Fruit fly (Drosophila melanogaster) whole organism, embryonic: ENCODE data around the gene CG32816.
A peak's percentile ranks its signal among the peaks of the same experiment; 100 is the strongest.

Source experiments
- Abd-B ChIP-seq: fragments of 200-800 bp; sonication (Bioruptor generic); optimal IDR thresholded peaks from 2 replicates; lab custom pipeline; 2018; ENCODE audit warnings: missing biosample characterization, mild to moderate bottlenecking, missing genetic modification characterization, moderate library complexity
- CG10274 ChIP-seq: fragments of 200-800 bp; sonication (Bioruptor generic); optimal IDR thresholded peaks from 3 replicates; lab custom pipeline; 2017; ENCODE audit warnings: missing biosample characterization, mild to moderate bottlenecking, missing genetic modification characterization
- CG11695 ChIP-seq: fragments of 200-800 bp; sonication (Bioruptor generic); IDR thresholded peaks from 3 replicates; pipeline ENCODE4 v1.3.6; 2022; ENCODE audit warnings: missing biosample characterization, missing genetic modification characterization
- CG12104 ChIP-seq: fragments of 200-800 bp; sonication (Bioruptor generic); optimal IDR thresholded peaks from 3 replicates; lab custom pipeline; 2016; ENCODE audit warnings: missing biosample characterization, missing genetic modification characterization
- CG12155 ChIP-seq: fragments of 200-800 bp; sonication (Bioruptor generic); optimal IDR thresholded peaks from 3 replicates; lab custom pipeline; 2016; ENCODE audit warnings: missing biosample characterization, missing genetic modification characterization
- CG12744 ChIP-seq: fragments of 200-800 bp; sonication (Bioruptor generic); optimal IDR thresholded peaks from 2 replicates; lab custom pipeline; 2016; ENCODE audit warnings: missing biosample characterization, missing genetic modification characterization
- CG13424 ChIP-seq: fragments of 200-800 bp; sonication (Bioruptor generic); optimal IDR thresholded peaks from 2 replicates; lab custom pipeline; 2019; ENCODE audit warnings: missing biosample characterization, mild to moderate bottlenecking, missing genetic modification characterization, moderate library complexity
- CG14441 ChIP-seq: fragments of 200-800 bp; sonication (Bioruptor generic); IDR thresholded peaks from 2 replicates; pipeline ENCODE4 v1.3.6; 2022; ENCODE audit warnings: missing biosample characterization, missing genetic modification characterization
- CG14667 ChIP-seq: fragments of 200-800 bp; sonication (Bioruptor generic); IDR thresholded peaks from 2 replicates; pipeline ENCODE4 v1.3.6; 2022; ENCODE audit warnings: missing biosample characterization, missing genetic modification characterization
- CG14965 ChIP-seq: fragments of 200-800 bp; sonication (Bioruptor generic); optimal IDR thresholded peaks from 2 replicates; lab custom pipeline; 2016; ENCODE audit warnings: missing biosample characterization, missing genetic modification characterization, borderline replicate concordance
- CG1603 ChIP-seq: fragments of 200-800 bp; sonication (Bioruptor generic); optimal IDR thresholded peaks from 2 replicates; lab custom pipeline; 2019; ENCODE audit warnings: missing biosample characterization, mild to moderate bottlenecking, missing genetic modification characterization, moderate library complexity
- CG17359 ChIP-seq: fragments of 200-800 bp; sonication (Bioruptor generic); optimal IDR thresholded peaks from 3 replicates; lab custom pipeline; 2018; ENCODE audit warnings: missing biosample characterization, mild to moderate bottlenecking, missing genetic modification characterization, moderate library complexity
- CG17612 ChIP-seq: fragments of 200-800 bp; sonication (Bioruptor generic); IDR thresholded peaks from 2 replicates; pipeline ENCODE4 v1.3.6; 2022; ENCODE audit warnings: missing biosample characterization, missing genetic modification characterization
- CG18619 ChIP-seq: fragments of 200-800 bp; sonication (Bioruptor generic); optimal IDR thresholded peaks from 3 replicates; lab custom pipeline; 2017; ENCODE audit warnings: missing biosample characterization, mild to moderate bottlenecking, missing genetic modification characterization
- CG2199 ChIP-seq: fragments of 200-800 bp; sonication (Bioruptor generic); IDR thresholded peaks from 3 replicates; pipeline ENCODE4 v1.3.6; 2022; ENCODE audit warnings: missing biosample characterization, missing genetic modification characterization
- CG30020 ChIP-seq: fragments of 200-800 bp; optimal IDR thresholded peaks from 2 replicates; lab custom pipeline; 2019; ENCODE audit warnings: missing biosample characterization, mild to moderate bottlenecking, missing genetic modification characterization, moderate library complexity
- CG4820 ChIP-seq: fragments of 200-800 bp; sonication (Bioruptor generic); optimal IDR thresholded peaks from 3 replicates; lab custom pipeline; 2016; ENCODE audit warnings: missing biosample characterization, missing genetic modification characterization
- CG7357 ChIP-seq: fragments of 200-800 bp; sonication (Bioruptor generic); IDR thresholded peaks from 3 replicates; pipeline ENCODE4 v1.3.6; 2022; ENCODE audit warnings: missing biosample characterization, missing genetic modification characterization
- CG7963 ChIP-seq: fragments of 200-800 bp; sonication (Bioruptor generic); IDR thresholded peaks from 3 replicates; pipeline ENCODE4 v1.3.6; 2022; ENCODE audit warnings: missing biosample characterization, missing genetic modification characterization; ENCODE audit not compliant: partially characterized antibody
- CG8359 ChIP-seq: fragments of 200-800 bp; sonication (Bioruptor generic); optimal IDR thresholded peaks from 2 replicates; lab custom pipeline; 2017; ENCODE audit warnings: missing biosample characterization, mild to moderate bottlenecking, missing genetic modification characterization, borderline replicate concordance
- CG8478 ChIP-seq: fragments of >200 bp; optimal IDR thresholded peaks from 2 replicates; lab custom pipeline; 2018
- CG9797 ChIP-seq: fragments of 200-800 bp; sonication (Bioruptor generic); optimal IDR thresholded peaks from 3 replicates; lab custom pipeline; 2018; ENCODE audit warnings: missing biosample characterization, mild to moderate bottlenecking, missing genetic modification characterization
- Chrac-16 ChIP-seq: fragments of 200-800 bp; sonication (Bioruptor generic); optimal IDR thresholded peaks from 3 replicates; lab custom pipeline; 2016; ENCODE audit warnings: missing biosample characterization, missing genetic modification characterization
- CkIIα-i1 ChIP-seq: fragments of 200-800 bp; sonication (Bioruptor generic); IDR thresholded peaks from 2 replicates; pipeline ENCODE4 v1.3.6; 2022; ENCODE audit warnings: missing biosample characterization, missing genetic modification characterization
- D ChIP-seq, 2 experiments: fragments of 200-800 bp in 1 of 2; fragments of >200 bp in 1 of 2; sonication (Bioruptor generic) in 1 of 2; optimal IDR thresholded peaks; 2 replicates in 1 of 2; 3 replicates in 1 of 2; lab custom pipeline; 2017; ENCODE audit warnings: mild to moderate bottlenecking in 1 of 2, missing biosample characterization in 1 of 2, missing genetic modification characterization in 1 of 2, missing genetic modification reagents in 1 of 2
- Hand ChIP-seq: fragments of 200-800 bp; sonication (Bioruptor generic); optimal IDR thresholded peaks from 2 replicates; lab custom pipeline; 2017; ENCODE audit warnings: mild to moderate bottlenecking, missing biosample characterization, missing genetic modification reagents, missing genetic modification characterization
- Med ChIP-seq: fragments of 200-800 bp; sonication (Bioruptor generic); peaks from one replicate; lab custom pipeline; 2016; ENCODE audit warnings: missing biosample characterization, missing genetic modification characterization, mild to moderate bottlenecking, inconsistent platforms, moderate library complexity
- Myb ChIP-seq: fragments of 200-800 bp; sonication (Bioruptor generic); optimal IDR thresholded peaks from 2 replicates; lab custom pipeline; 2016; ENCODE audit warnings: missing biosample characterization, missing genetic modification characterization
- NK7.1 ChIP-seq: fragments of 200-800 bp; sonication (Bioruptor generic); optimal IDR thresholded peaks from 3 replicates; lab custom pipeline; 2016; ENCODE audit warnings: missing biosample characterization, missing genetic modification characterization
- Nf-YA ChIP-seq: fragments of 200-800 bp; sonication (Bioruptor generic); IDR thresholded peaks from 2 replicates; pipeline ENCODE4 v1.3.6; 2022; ENCODE audit warnings: missing biosample characterization, missing genetic modification characterization
- Sin3A ChIP-seq: fragments of >200 bp; optimal IDR thresholded peaks from 2 replicates; lab custom pipeline; 2018
- Sox102F ChIP-seq: fragments of 200-800 bp; sonication (Bioruptor generic); optimal IDR thresholded peaks from 2 replicates; lab custom pipeline; 2018; ENCODE audit warnings: missing biosample characterization, mild to moderate bottlenecking, missing genetic modification characterization, moderate library complexity
- Stat92E ChIP-seq, 3 experiments: fragments of >200 bp in 2 of 3; fragments of 200-800 bp in 1 of 3; sonication (Bioruptor generic) in 1 of 3; optimal IDR thresholded peaks; 2 replicates each; lab custom pipeline; 2017 to 2019; ENCODE audit warnings: missing biosample characterization in 3 of 3, missing genetic modification characterization in 3 of 3, mild to moderate bottlenecking in 1 of 3, moderate library complexity in 1 of 3
- Usf ChIP-seq: fragments of 200-800 bp; sonication (Bioruptor generic); optimal IDR thresholded peaks from 2 replicates; lab custom pipeline; 2017; ENCODE audit warnings: missing genotype, missing biosample characterization, missing genetic modification characterization
- Vsx1 ChIP-seq: fragments of 200-800 bp; sonication (Bioruptor generic); optimal IDR thresholded peaks from 2 replicates; lab custom pipeline; 2017; ENCODE audit warnings: missing biosample characterization, mild to moderate bottlenecking, missing genetic modification characterization, missing genetic modification reagents
- cato ChIP-seq: fragments of 200-800 bp; sonication (Bioruptor generic); optimal IDR thresholded peaks from 2 replicates; lab custom pipeline; 2016; ENCODE audit warnings: missing biosample characterization, missing genetic modification characterization, borderline replicate concordance
- danr ChIP-seq: fragments of 200-800 bp; sonication (Bioruptor generic); IDR thresholded peaks from 2 replicates; pipeline ENCODE4 v1.3.6; 2022; ENCODE audit warnings: missing biosample characterization, missing genetic modification characterization
- emc ChIP-seq: fragments of 200-800 bp; sonication (Bioruptor generic); optimal IDR thresholded peaks from 2 replicates; lab custom pipeline; 2016; ENCODE audit warnings: missing biosample characterization, missing genetic modification characterization
- exex ChIP-seq: fragments of 200-800 bp; sonication (Bioruptor generic); optimal IDR thresholded peaks from 4 replicates; lab custom pipeline; 2018; ENCODE audit warnings: missing biosample characterization, mild to moderate bottlenecking, missing genetic modification characterization, moderate library complexity
- hkb ChIP-seq, 2 experiments: fragments of 200-800 bp in 1 of 2; fragments of >200 bp in 1 of 2; sonication (Bioruptor generic) in 1 of 2; IDR thresholded peaks in 1 of 2; optimal IDR thresholded peaks in 1 of 2; 2 replicates each; pipeline versions ENCODE4 v1.3.6 to Lab custom; 2017 to 2022; ENCODE audit warnings: missing biosample characterization in 1 of 2, missing genetic modification characterization in 1 of 2
- lov ChIP-seq, 2 experiments: fragments of 200-800 bp in 1 of 2; fragments of >200 bp in 1 of 2; sonication (Bioruptor generic) in 1 of 2; IDR thresholded peaks in 1 of 2; optimal IDR thresholded peaks in 1 of 2; 2 replicates in 1 of 2; 3 replicates in 1 of 2; pipeline versions ENCODE4 v1.3.6 to Lab custom; 2017 to 2022; ENCODE audit warnings: missing biosample characterization in 1 of 2, missing genetic modification characterization in 1 of 2
- luna ChIP-seq: fragments of 200-800 bp; sonication (Bioruptor generic); optimal IDR thresholded peaks from 2 replicates; lab custom pipeline; 2016; ENCODE audit warnings: missing biosample characterization, missing genetic modification characterization
- maf-S ChIP-seq: fragments of 200-800 bp; sonication (Bioruptor generic); optimal IDR thresholded peaks from 2 replicates; lab custom pipeline; 2016; ENCODE audit warnings: missing biosample characterization, missing genetic modification characterization
- nerfin-1 ChIP-seq: fragments of 200-800 bp; sonication (Bioruptor generic); optimal IDR thresholded peaks from 3 replicates; lab custom pipeline; 2019; ENCODE audit warnings: missing biosample characterization, mild to moderate bottlenecking, missing genetic modification characterization, moderate library complexity
- onecut ChIP-seq: fragments of 200-800 bp; sonication (Bioruptor generic); IDR thresholded peaks from 2 replicates; pipeline ENCODE4 v1.3.6; 2022; ENCODE audit warnings: missing biosample characterization, missing genetic modification characterization
- psq ChIP-seq: fragments of 200-800 bp; sonication (Bioruptor generic); optimal IDR thresholded peaks from 2 replicates; lab custom pipeline; 2017; ENCODE audit warnings: missing biosample characterization, missing genetic modification characterization
- sens ChIP-seq: fragments of 200-800 bp; sonication (Bioruptor generic); peaks from one replicate; lab custom pipeline; 2016; ENCODE audit warnings: missing biosample characterization, missing genetic modification characterization
- tgo ChIP-seq: fragments of 200-800 bp; sonication (Bioruptor generic); IDR thresholded peaks from 3 replicates; pipeline ENCODE4 v1.3.6; 2022; ENCODE audit warnings: missing biosample characterization, missing genetic modification characterization
- toy ChIP-seq: fragments of 200-800 bp; sonication (Bioruptor generic); IDR thresholded peaks from 2 replicates; pipeline ENCODE4 v1.3.6; 2022; ENCODE audit warnings: missing biosample characterization, missing genetic modification characterization

CG32816 gene

dm6 chrX:499589-500041 is 29.1 kb upstream of the CG32816 start (continued):
- peak; percentile 58; the same call in 1 of the 3 replicates for TF ChIP-seq CG7357 (GFP tag; lab: Robert Waterston, UW)
- TF ChIP-seq CG2199: no peak
- peak; percentile 69 for TF ChIP-seq CG4820
- peak; percentile 18 for TF ChIP-seq emc (GFP tag; lab: Kevin White, UChicago)
- TF ChIP-seq CG18619: peak; percentile 87
- TF ChIP-seq Chrac-16: peak; percentile 51
- TF ChIP-seq CG12155 (GFP tag; lab: Kevin White, UChicago): peak; percentile 65
- TF ChIP-seq CG8359 (GFP tag; lab: Kevin White, UChicago): peak; percentile 52
- TF ChIP-seq Nf-YA (GFP tag; lab: Robert Waterston, UW): peak; percentile 41; the same call in 1 of the 2 replicates
- peak; percentile 84 for TF ChIP-seq CG13424
- no peak for TF ChIP-seq CG9797 (GFP tag; lab: Kevin White, UChicago)
- peak; percentile 68 for TF ChIP-seq CG12744 (GFP tag; lab: Kevin White, UChicago)
- no peak for TF ChIP-seq lov (optimal IDR thresholded peaks at IDR 0.05; lab: Kevin White, UChicago)
- TF ChIP-seq lov (GFP tag; IDR thresholded peaks at IDR 0.05; lab: Robert Waterston, UW): no peak
- TF ChIP-seq luna: peak; percentile 76
- peak; percentile 79 for TF ChIP-seq NK7.1 (GFP tag; lab: Kevin White, UChicago)
- TF ChIP-seq exex (tag; lab: Kevin White, UChicago): peak; percentile 69
- TF ChIP-seq Usf (GFP tag; lab: Kevin White, UChicago): peak; percentile 58
- peak; percentile 70 for TF ChIP-seq tgo (GFP tag; lab: Robert Waterston, UW)
- no peak; the same call in 1 of the 2 replicates for TF ChIP-seq toy
- TF ChIP-seq psq (GFP tag; lab: Kevin White, UChicago): peak; percentile 44
- 0 out of 2 replicates have a peak, but pooled peaks have one; percentile 45 for TF ChIP-seq CG17612 (GFP tag; lab: Robert Waterston, UW)
- TF ChIP-seq CG14965: peak; percentile 52
- no peak for TF ChIP-seq CG14667 (GFP tag; lab: Robert Waterston, UW)
- no peak for TF ChIP-seq CG8478
- no peak; the same call in 1 of the 2 replicates for TF ChIP-seq onecut (GFP tag; lab: Robert Waterston, UW)
- peak; percentile 60; the same call in 1 of the 2 replicates for TF ChIP-seq danr (GFP tag; lab: Robert Waterston, UW)
- peak in 1 of 3 experiments; percentile 43 for TF ChIP-seq Stat92E (GFP tag; optimal IDR thresholded peaks at IDR 0.05; lab: Kevin White, UChicago)
- TF ChIP-seq CkIIα-i1 (GFP tag; lab: Robert Waterston, UW): no peak
- TF ChIP-seq CG11695 (GFP tag; lab: Robert Waterston, UW): peak; percentile 82; the same call in 2 of the 3 replicates
- TF ChIP-seq Abd-B (GFP tag; lab: Kevin White, UChicago): peak; percentile 51
- TF ChIP-seq cato (GFP tag; lab: Kevin White, UChicago): peak; percentile 44
- peak; percentile 74 for TF ChIP-seq Vsx1
- TF ChIP-seq CG14441 (GFP tag; lab: Robert Waterston, UW): peak; percentile 68
- TF ChIP-seq hkb (optimal IDR thresholded peaks at IDR 0.05; lab: Kevin White, UChicago): no peak
- peak; percentile 79 for TF ChIP-seq hkb (GFP tag; IDR thresholded peaks at IDR 0.05; lab: Robert Waterston, UW)
- TF ChIP-seq Sin3A: no peak
- peak; percentile 73 for TF ChIP-seq CG10274
- TF ChIP-seq maf-S (GFP tag; lab: Kevin White, UChicago): peak; percentile 79
- TF ChIP-seq CG7963: no peak
- peak; percentile 80 for TF ChIP-seq CG17359 (tag; lab: Kevin White, UChicago)
- TF ChIP-seq Sox102F (GFP tag; lab: Kevin White, UChicago): no peak
- peak; percentile 68 for TF ChIP-seq Myb (GFP tag; lab: Kevin White, UChicago)
- TF ChIP-seq Hand (GFP tag; lab: Kevin White, UChicago): peak; percentile 90
- TF ChIP-seq nerfin-1 (tag; lab: Kevin White, UChicago): peak; percentile 74
- TF ChIP-seq D (optimal IDR thresholded peaks at IDR 0.05; lab: Kevin White, UChicago): no peak
- peak; percentile 71 for TF ChIP-seq D (GFP tag; optimal IDR thresholded peaks at IDR 0.05; lab: Kevin White, UChicago)
- no peak for TF ChIP-seq CG30020 (tag; lab: Kevin White, UChicago)
- TF ChIP-seq CG1603 (tag; lab: Kevin White, UChicago): peak; percentile 71
- TF ChIP-seq sens (GFP tag; lab: Kevin White, UChicago): peak; percentile 92
- TF ChIP-seq CG12104 (GFP tag; lab: Kevin White, UChicago): peak; percentile 74
- TF ChIP-seq Med (GFP tag; lab: Kevin White, UChicago): peak; percentile 98
